Worm (Caenorhabditis elegans) whole organism, mixed stage, embryonic: ENCODE results near the gene Y47G7B.2.

Experiments
- blmp-1 ChIP-seq: fragments of 150-350 bp; optimal IDR thresholded peaks from 2 replicates; lab custom pipeline; 2014; ENCODE audit warnings: missing biosample characterization, missing genetic modification characterization
- ceh-39 ChIP-seq: fragments of 150-350 bp; optimal IDR thresholded peaks from 2 replicates; lab custom pipeline; 2014; ENCODE audit warnings: missing biosample characterization, missing genetic modification characterization
- elt-1 ChIP-seq: sonication (generic microtip); optimal IDR thresholded peaks from 2 replicates; lab custom pipeline; 2017; ENCODE audit warnings: missing genetic modification characterization, mild to moderate bottlenecking, missing compliant biosample characterization, antibody characterized with exemption, moderate library complexity, borderline replicate concordance; ENCODE audit not compliant: insufficient read depth
- ham-2 ChIP-seq: fragments of 200-800 bp; sonication (Bioruptor generic); optimal IDR thresholded peaks from 2 replicates; lab custom pipeline; 2018; ENCODE audit warnings: mild to moderate bottlenecking, missing genetic modification characterization, missing compliant biosample characterization
- nhr-12 ChIP-seq: fragments of 150-350 bp; optimal IDR thresholded peaks from 2 replicates; lab custom pipeline; 2014; ENCODE audit warnings: missing biosample characterization, missing genetic modification characterization
- nhr-237 ChIP-seq: fragments of 150-350 bp; optimal IDR thresholded peaks from 2 replicates; lab custom pipeline; 2014; ENCODE audit warnings: missing biosample characterization, missing genetic modification characterization
- nhr-28 ChIP-seq: fragments of 150-350 bp; optimal IDR thresholded peaks from 2 replicates; lab custom pipeline; 2014; ENCODE audit warnings: missing biosample characterization, missing genetic modification characterization
- nhr-76 ChIP-seq: sonication (generic microtip); optimal IDR thresholded peaks from 2 replicates; lab custom pipeline; 2017; ENCODE audit warnings: missing biosample characterization, missing genetic modification characterization
- snpc-4 ChIP-seq: fragments of 150-350 bp; optimal IDR thresholded peaks from 2 replicates; lab custom pipeline; 2014; ENCODE audit warnings: missing biosample characterization, missing genetic modification characterization
- unc-120 ChIP-seq: sonication (generic microtip); optimal IDR thresholded peaks from 2 replicates; lab custom pipeline; 2017; ENCODE audit warnings: missing genetic modification characterization, missing compliant biosample characterization; ENCODE audit not compliant: poor library complexity, severe bottlenecking
- unc-62 ChIP-seq: fragments of 150-350 bp; optimal IDR thresholded peaks from 2 replicates; lab custom pipeline; 2014; ENCODE audit warnings: missing biosample characterization, missing genetic modification reagents, missing genetic modification characterization

DNA sequence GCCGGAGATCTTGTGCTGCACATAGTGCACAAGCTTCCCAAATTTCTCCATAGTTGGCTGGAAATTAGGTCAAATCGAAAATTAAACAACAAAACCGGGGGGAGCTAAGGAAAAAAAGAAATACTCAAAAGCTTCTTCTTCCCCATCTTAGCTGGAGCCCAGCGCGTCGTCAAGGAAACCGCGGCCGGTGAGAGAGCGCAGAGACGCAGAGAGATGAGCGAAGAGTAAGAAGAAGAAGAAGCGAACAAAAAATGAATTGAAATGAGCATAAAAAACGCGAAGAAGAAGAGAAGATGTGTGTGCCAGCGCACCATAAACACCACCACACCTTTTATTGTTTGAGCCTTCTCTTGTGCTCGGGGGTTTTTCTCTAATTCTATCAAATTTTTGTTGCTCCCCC is 27.4 kb upstream of the Y47G7B.2 start, which contains the start of gene wdr-31:
- TF ChIP-seq blmp-1: no peak
- TF ChIP-seq unc-62 (GFP tag; lab: Kevin White, UChicago): no peak
- TF ChIP-seq unc-120: no peak
- TF ChIP-seq nhr-28 (tag; lab: Kevin White, UChicago): no peak
- TF ChIP-seq elt-1 (tag; lab: Kevin White, UChicago): no peak
- no peak for TF ChIP-seq nhr-12
- no peak for TF ChIP-seq ham-2 (GFP tag; lab: Kevin White, UChicago)
- no peak for TF ChIP-seq nhr-237 (tag; lab: Kevin White, UChicago)
- TF ChIP-seq nhr-76 (tag; lab: Kevin White, UChicago): no peak
- TF ChIP-seq ceh-39 (tag; lab: Kevin White, UChicago): no peak
- TF ChIP-seq snpc-4 (tag; lab: Kevin White, UChicago): no peak
